Fruit fly (Drosophila melanogaster): ENCODE measurements around the gene Vps45.

Gene Vps45

dm6 chr3R:9548769-9549168, 15.0 kb upstream of the Vps45 start:
- peak; percentile 22 for TF ChIP-seq fkh (GFP tag; optimal IDR thresholded peaks at IDR 0.05)
- no peak for TF ChIP-seq dac (GFP tag; optimal IDR thresholded peaks at IDR 0.05)

- TF ChIP-seq CG16779 (tag; optimal IDR thresholded peaks at IDR 0.05) (peak; percentile 42), Eip93F (GFP tag; optimal IDR thresholded peaks at IDR 0.05) (peak; percentile 6), CG32006 (GFP tag; optimal IDR thresholded peaks at IDR 0.05) (no peak), CG6808 (GFP tag; optimal IDR thresholded peaks at IDR 0.05) (no peak), Ets96B (tag; optimal IDR thresholded peaks at IDR 0.05) (peak; percentile 5), vri (GFP tag; optimal IDR thresholded peaks at IDR 0.05) (peak; percentile 70), esn (GFP tag; optimal IDR thresholded peaks at IDR 0.05) (no peak), CG11762 (GFP tag; optimal IDR thresholded peaks at IDR 0.05; ENCODE audit: insufficient read depth) (no peak), CG7368 (GFP tag; optimal IDR thresholded peaks at IDR 0.05) (no peak), ss (GFP tag; optimal IDR thresholded peaks at IDR 0.05) (peak in 1 of 2 experiments; percentile 25), fkh (GFP tag; optimal IDR thresholded peaks at IDR 0.05) (peak; percentile 29), dsx (GFP tag; optimal IDR thresholded peaks at IDR 0.05; ENCODE audit: poor library complexity, severe bottlenecking) (peak; percentile 79), net (GFP tag; optimal IDR thresholded peaks at IDR 0.05) (peak; percentile 26), CG8632 (GFP tag; optimal IDR thresholded peaks at IDR 0.05) (peak; percentile 10), svp (GFP tag) (peak; percentile 78), CG9139 (GFP tag; optimal IDR thresholded peaks at IDR 0.05) (peak; percentile 36), Sox15 (GFP tag; optimal IDR thresholded peaks at IDR 0.05) (no peak), Sox14 (GFP tag; optimal IDR thresholded peaks at IDR 0.05) (peak; percentile 45), CG3919 (GFP tag; optimal IDR thresholded peaks at IDR 0.05) (peak; percentile 23), Sox102F (GFP tag; optimal IDR thresholded peaks at IDR 0.05) (peak; percentile 46), Lpt (GFP tag; optimal IDR thresholded peaks at IDR 0.05) (peak; percentile 3), Blimp-1 (GFP tag; optimal IDR thresholded peaks at IDR 0.05) (no peak), Eip78C (GFP tag) (peak; percentile 82), CG6276 (GFP tag; optimal IDR thresholded peaks at IDR 0.05) (peak; percentile 27)
These were observed 13.3 kb upstream of the Vps45 start for dm6 chr3R:9550265-9551012.

dm6 chr3R:9551013-9551658, 12.6 kb upstream of the Vps45 start:
- TF ChIP-seq Ets96B (tag; optimal IDR thresholded peaks at IDR 0.05) (no peak), achi (GFP tag; optimal IDR thresholded peaks at IDR 0.05) (peak; percentile 44), Hr39 (GFP tag; optimal IDR thresholded peaks at IDR 0.05) (no peak), salr (GFP tag; optimal IDR thresholded peaks at IDR 0.05) (peak; percentile 45 to 49), Sox14 (GFP tag; optimal IDR thresholded peaks at IDR 0.05) (peak; percentile 91), CG11294 (GFP tag; IDR thresholded peaks at IDR 0.05) (no peak), Blimp-1 (GFP tag; optimal IDR thresholded peaks at IDR 0.05) (peak; percentile 17), CG6854 (GFP tag; optimal IDR thresholded peaks at IDR 0.05) (peak; percentile 88), Eip75B (GFP tag; optimal IDR thresholded peaks at IDR 0.05) (peak; percentile 34), CG8319 (GFP tag; optimal IDR thresholded peaks at IDR 0.05) (no peak), CG11762 (GFP tag; optimal IDR thresholded peaks at IDR 0.05; ENCODE audit: insufficient read depth) (peak; percentile 18), CG7368 (GFP tag; optimal IDR thresholded peaks at IDR 0.05) (peak; percentile 64), fd85E (GFP tag; optimal IDR thresholded peaks at IDR 0.05) (peak; percentile 77), lz (GFP tag; optimal IDR thresholded peaks at IDR 0.05) (peak; percentile 26), Met (GFP tag; optimal IDR thresholded peaks at IDR 0.05) (peak; percentile 36), CG8119 (GFP tag; IDR thresholded peaks at IDR 0.05) (no peak), Hr38 (GFP tag; optimal IDR thresholded peaks at IDR 0.05) (no peak), Lpt (GFP tag; optimal IDR thresholded peaks at IDR 0.05) (no peak), dac (GFP tag; optimal IDR thresholded peaks at IDR 0.05) (no peak), CG3919 (GFP tag; optimal IDR thresholded peaks at IDR 0.05) (peak; percentile 74), Eip93F (GFP tag; optimal IDR thresholded peaks at IDR 0.05) (no peak), Sox102F (GFP tag; optimal IDR thresholded peaks at IDR 0.05) (peak; percentile 45), CG34406 (GFP tag; optimal IDR thresholded peaks at IDR 0.05) (peak; percentile 17), Ets21C (GFP tag; optimal IDR thresholded peaks at IDR 0.05) (no peak), Smox (GFP tag; optimal IDR thresholded peaks at IDR 0.05) (no peak), CG1621 (tag; optimal IDR thresholded peaks at IDR 0.05) (peak; percentile 63), topi (GFP tag; optimal IDR thresholded peaks at IDR 0.05) (peak; percentile 23), CG6808 (GFP tag; optimal IDR thresholded peaks at IDR 0.05) (peak; percentile 68), CG6792 (GFP tag; optimal IDR thresholded peaks at IDR 0.05) (peak; percentile 6), svp (GFP tag) (peak; percentile 98), CG9139 (GFP tag; optimal IDR thresholded peaks at IDR 0.05) (peak; percentile 70), CG32006 (GFP tag; optimal IDR thresholded peaks at IDR 0.05) (peak; percentile 42), net (GFP tag; optimal IDR thresholded peaks at IDR 0.05) (peak; percentile 56)

Data from whole organism, prepupa.